Worm (Caenorhabditis elegans): Measurements from ENCODE around the gene bbs-2.
A peak's percentile ranks its signal among the peaks of the same experiment; 100 is the strongest.

Gene bbs-2

DNA sequence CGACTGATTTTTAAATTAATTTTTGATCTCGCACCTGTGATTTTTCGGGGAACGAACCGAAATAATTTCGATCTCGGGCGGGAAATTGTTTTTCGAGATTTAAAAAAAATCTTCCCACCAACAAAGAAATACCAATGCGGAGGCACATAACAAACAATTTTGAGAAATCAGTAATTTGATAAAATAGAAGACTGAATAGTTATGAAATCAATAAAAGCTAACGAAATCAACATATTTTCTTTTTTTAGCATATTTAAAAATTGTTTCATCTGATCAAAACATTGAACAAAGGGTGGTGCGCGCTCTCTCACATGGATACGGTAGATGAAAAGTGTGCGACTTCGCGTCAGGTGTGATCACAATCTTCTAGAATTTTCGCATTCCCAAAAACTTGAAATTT lies 24.3 kb downstream of the bbs-2 start:
- TF ChIP-seq ztf-29 (GFP tag; IDR thresholded peaks at IDR 0.05) (no peak), med-1 (GFP tag; optimal IDR thresholded peaks at IDR 0.05; ENCODE audit: insufficient read depth) (no peak)

DNA sequence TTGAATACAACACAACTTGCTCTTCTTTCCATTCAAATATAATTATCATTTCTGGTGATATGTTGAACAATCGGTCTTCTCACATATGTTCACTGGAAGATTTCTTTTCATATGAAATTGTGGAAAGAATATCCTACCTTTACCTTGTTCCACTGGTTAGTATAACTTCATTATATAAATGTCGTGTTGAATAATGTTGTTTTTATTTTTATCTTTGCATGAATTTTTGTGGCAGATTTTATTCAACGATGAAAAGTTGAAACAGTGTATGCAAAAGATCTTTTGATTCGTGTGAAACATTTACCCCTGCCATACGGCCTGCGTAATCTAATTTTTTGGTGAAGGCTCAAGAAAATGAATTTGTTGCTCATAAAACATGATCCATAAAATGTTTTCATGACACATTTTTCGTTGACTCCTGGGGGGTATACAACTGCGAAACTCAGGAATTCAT lies 28.1 kb downstream of the bbs-2 start:
- TF ChIP-seq med-1 (GFP tag; optimal IDR thresholded peaks at IDR 0.05; ENCODE audit: insufficient read depth) = no peak
- TF ChIP-seq cog-1 (tag; optimal IDR thresholded peaks at IDR 0.05) = no peak
- TF ChIP-seq klf-2 (GFP tag; conservative IDR thresholded peaks at IDR 0.05) = no peak
- no peak for TF ChIP-seq tab-1 (GFP tag; IDR thresholded peaks at IDR 0.05)

DNA sequence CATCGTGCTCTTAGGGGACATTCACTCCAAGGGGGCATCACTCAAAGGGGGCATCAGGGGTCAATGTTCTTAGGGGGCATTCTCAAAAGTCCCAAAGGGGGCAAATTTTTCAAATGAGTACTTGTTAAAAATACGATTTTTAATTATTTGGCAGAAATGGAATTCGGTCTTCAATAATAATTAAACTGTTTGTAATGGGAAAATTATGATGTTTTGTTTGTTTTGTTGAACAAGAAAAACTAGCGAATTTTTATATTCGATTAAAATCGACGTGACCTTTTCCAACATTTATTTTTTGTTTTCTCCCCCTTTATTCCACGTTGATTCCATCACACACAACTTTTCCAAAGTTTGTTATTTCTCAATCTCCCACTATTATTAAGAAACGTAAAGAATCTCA lies 33.2 kb downstream of the bbs-2 start, which contains the start of gene F57H12.5:
Gene F57H12.5, plus strand, starts transcription at position 301 of the 400 bp plus-strand sequence.
- TF ChIP-seq ztf-23 (GFP tag; IDR thresholded peaks at IDR 0.05) = no peak
- no peak for TF ChIP-seq cog-1 (tag; optimal IDR thresholded peaks at IDR 0.05)

DNA sequence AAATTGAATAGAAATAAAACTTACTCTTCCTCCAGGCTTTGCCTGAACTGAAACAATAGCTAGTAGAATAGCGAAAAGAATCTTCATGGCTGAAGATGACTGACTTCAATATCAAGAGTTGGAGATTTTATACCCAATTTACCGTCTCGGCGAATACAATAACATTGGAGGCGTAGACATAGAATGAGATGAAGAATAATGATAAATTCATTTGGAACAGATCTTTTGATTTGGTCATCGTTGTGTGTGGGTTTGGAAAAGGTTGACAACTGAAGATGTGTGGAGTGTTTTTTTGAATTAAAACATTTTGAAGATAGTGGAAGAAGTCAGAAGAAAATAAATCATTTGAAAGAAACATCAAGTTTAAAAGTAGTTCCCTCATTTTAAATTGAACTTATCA lies 42.4 kb downstream of the bbs-2 start, which contains the start of gene F57H12.6:
Gene F57H12.6, minus strand, starts transcription at position 101 of the 400 bp plus-strand sequence.
- TF ChIP-seq klf-2 (GFP tag; conservative IDR thresholded peaks at IDR 0.05) (no peak), ztf-29 (GFP tag; IDR thresholded peaks at IDR 0.05) (no peak), flt-1 (GFP tag; IDR thresholded peaks at IDR 0.05) (no peak), T22C8.4 (GFP tag; IDR thresholded peaks at IDR 0.05) (no peak), ztf-23 (GFP tag; IDR thresholded peaks at IDR 0.05) (no peak)

DNA sequence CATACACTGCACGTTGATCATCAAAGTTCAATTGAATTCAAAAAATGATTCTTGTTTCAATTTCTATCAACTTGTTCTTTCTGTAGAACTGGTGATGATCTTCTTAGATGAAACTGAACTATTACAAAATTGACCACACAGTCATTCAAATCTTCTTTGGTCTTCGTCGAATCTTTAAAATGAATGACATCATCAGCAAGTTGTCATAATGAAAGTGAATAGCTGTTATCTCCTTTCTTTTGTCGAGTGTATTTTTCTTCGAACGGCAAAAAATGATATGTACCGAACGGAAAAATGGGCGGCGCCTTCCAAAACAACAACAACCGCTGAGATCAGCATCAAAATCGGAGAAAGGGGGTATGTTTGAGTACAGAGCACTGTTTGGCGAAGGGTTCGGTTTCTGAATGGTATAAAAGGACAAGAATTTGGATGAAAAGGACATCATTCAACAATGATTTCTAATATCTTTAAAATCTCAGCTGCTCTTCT lies 43.7 kb downstream of the bbs-2 start, which contains the start of gene ora-1:
Gene ora-1, plus strand, starts transcription at position 439 of the 489 bp plus-strand sequence.
- no peak for TF ChIP-seq med-1 (GFP tag; optimal IDR thresholded peaks at IDR 0.05; ENCODE audit: insufficient read depth)
- TF ChIP-seq T22C8.4 (GFP tag; IDR thresholded peaks at IDR 0.05) = no peak
- TF ChIP-seq cog-1 (tag; optimal IDR thresholded peaks at IDR 0.05) = no peak
- no peak for TF ChIP-seq klf-2 (GFP tag; conservative IDR thresholded peaks at IDR 0.05)
- TF ChIP-seq ref-1 (GFP tag; conservative IDR thresholded peaks at IDR 0.05) = no peak
- TF ChIP-seq ztf-29 (GFP tag; IDR thresholded peaks at IDR 0.05) = no peak
- no peak for TF ChIP-seq tab-1 (GFP tag; IDR thresholded peaks at IDR 0.05)
- no peak for TF ChIP-seq ztf-23 (GFP tag; IDR thresholded peaks at IDR 0.05)
- no peak for TF ChIP-seq flt-1 (GFP tag; IDR thresholded peaks at IDR 0.05)

DNA sequence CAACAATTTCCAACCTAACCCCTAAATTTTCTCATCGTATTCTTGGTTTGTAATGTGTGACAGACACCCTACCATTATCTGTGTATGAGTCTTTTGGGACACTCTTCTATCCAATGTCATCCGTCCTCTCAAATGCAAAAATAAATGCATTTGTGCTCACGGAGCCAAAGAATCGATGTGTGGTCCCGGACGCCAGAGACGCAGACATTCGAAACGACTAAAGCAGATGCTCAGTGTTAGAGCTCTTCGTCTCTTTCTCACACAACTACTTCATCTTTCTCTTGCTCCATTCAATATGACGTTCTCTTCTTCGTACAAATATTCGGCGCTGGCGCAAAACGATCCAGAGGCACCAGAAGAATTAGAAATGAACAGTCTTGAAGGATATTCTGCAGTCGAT lies 45.8 kb downstream of the bbs-2 start, which contains the start of gene unc-24:
Gene unc-24, plus strand, starts transcription at position 283 of the 400 bp plus-strand sequence.
- no peak for TF ChIP-seq med-1 (GFP tag; optimal IDR thresholded peaks at IDR 0.05; ENCODE audit: insufficient read depth)
- TF ChIP-seq ztf-23 (GFP tag; IDR thresholded peaks at IDR 0.05) = no peak
- TF ChIP-seq klf-2 (GFP tag; conservative IDR thresholded peaks at IDR 0.05) = no peak
- no peak for TF ChIP-seq cog-1 (tag; optimal IDR thresholded peaks at IDR 0.05)
- TF ChIP-seq tab-1 (GFP tag; IDR thresholded peaks at IDR 0.05) = no peak
- TF ChIP-seq T22C8.4 (GFP tag; IDR thresholded peaks at IDR 0.05) = no peak
- no peak for TF ChIP-seq ref-1 (GFP tag; conservative IDR thresholded peaks at IDR 0.05)
- TF ChIP-seq ztf-29 (GFP tag; IDR thresholded peaks at IDR 0.05) = no peak
- TF ChIP-seq flt-1 (GFP tag; IDR thresholded peaks at IDR 0.05) = no peak

DNA sequence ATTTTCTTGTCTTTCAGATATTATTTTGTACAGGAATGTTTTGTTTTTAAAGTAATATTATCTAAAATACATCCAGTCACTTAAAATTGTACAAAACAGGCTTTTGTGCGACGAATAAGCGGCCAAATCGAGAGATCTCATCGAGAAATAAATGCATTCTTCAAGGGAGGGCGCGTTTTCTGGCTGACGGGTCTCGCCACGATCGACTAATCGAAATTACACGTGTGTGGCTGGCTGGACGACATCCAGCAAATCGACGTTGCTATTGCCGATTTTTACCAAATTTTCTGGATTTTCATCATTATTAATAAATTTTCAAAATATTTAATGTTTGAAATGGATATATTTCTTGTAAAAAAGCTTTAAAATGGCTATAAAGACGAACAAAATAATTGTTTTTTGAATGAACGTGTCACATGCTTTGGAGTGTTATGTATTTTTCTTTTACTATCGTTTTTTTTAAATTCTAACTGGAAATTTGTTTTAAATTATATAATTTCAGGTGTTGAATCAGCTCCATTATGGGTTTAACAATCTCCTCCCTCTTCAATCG lies 48.3 kb downstream of the bbs-2 start, which contains the start of gene arf-5:
Gene arf-5, plus strand, starts transcription at position 503 of the 553 bp plus-strand sequence.
- peak; percentile 20 for TF ChIP-seq cog-1 (tag; optimal IDR thresholded peaks at IDR 0.05)
- no peak for TF ChIP-seq med-1 (GFP tag; optimal IDR thresholded peaks at IDR 0.05; ENCODE audit: insufficient read depth)

DNA sequence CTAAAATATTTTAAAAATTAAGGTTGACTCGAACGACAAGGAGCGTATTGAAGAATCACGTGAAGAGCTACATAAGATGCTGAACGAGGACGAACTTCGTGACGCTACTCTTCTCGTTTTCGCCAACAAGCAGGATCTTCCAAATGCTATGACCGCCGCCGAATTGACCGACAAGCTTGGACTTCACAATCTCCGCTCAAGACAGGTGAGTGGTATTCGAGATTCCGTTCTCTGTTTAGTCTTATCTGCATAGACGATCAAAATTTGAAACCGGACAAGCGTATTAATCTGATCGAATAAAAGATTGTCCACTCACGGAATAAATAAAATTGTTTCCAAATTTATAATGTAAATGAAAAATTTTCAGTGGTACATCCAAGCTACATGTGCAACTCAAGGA lies 49.2 kb downstream of the bbs-2 start:
- TF ChIP-seq med-1 (GFP tag; optimal IDR thresholded peaks at IDR 0.05; ENCODE audit: insufficient read depth) (no peak), ztf-23 (GFP tag; IDR thresholded peaks at IDR 0.05) (no peak), ref-1 (GFP tag; conservative IDR thresholded peaks at IDR 0.05) (no peak), tab-1 (GFP tag; IDR thresholded peaks at IDR 0.05) (no peak), flt-1 (GFP tag; IDR thresholded peaks at IDR 0.05) (no peak), cog-1 (tag; optimal IDR thresholded peaks at IDR 0.05) (no peak), klf-2 (GFP tag; conservative IDR thresholded peaks at IDR 0.05) (no peak), ztf-29 (GFP tag; IDR thresholded peaks at IDR 0.05) (no peak), T22C8.4 (GFP tag; IDR thresholded peaks at IDR 0.05) (no peak)

DNA sequence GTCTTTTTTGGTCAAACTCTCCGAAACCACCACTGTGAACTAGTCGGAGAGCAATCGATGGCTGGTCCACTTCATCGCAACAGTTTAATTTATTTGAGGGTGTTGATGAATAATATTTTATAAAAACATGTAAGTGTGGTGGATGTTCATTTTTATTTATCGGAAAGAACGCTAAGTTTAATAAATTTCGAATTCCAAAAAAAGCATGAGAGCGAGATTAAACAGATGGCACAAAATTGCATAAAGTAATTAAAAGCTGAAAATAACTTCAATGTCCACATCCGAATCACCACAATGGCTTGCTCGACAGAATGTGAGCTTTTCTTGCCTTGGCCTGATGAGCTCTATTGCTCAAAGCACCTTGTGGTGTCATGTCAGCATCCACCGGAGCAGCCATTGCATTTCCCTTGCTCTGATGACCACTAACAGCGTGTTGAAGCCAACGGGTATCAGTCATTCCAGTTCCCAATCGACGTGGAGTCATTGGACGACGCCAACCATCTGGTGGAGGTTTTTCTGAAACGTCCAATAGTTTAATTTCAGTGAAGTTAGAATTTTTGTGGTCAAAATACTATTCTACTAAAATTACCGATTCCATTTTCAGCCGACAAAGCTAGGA lies 50.0 kb downstream of the bbs-2 start:
- TF ChIP-seq ref-1 (GFP tag; conservative IDR thresholded peaks at IDR 0.05) (no peak), flt-1 (GFP tag; IDR thresholded peaks at IDR 0.05) (0 out of 2 replicates have a peak, but pooled peaks have one; percentile 11)

DNA sequence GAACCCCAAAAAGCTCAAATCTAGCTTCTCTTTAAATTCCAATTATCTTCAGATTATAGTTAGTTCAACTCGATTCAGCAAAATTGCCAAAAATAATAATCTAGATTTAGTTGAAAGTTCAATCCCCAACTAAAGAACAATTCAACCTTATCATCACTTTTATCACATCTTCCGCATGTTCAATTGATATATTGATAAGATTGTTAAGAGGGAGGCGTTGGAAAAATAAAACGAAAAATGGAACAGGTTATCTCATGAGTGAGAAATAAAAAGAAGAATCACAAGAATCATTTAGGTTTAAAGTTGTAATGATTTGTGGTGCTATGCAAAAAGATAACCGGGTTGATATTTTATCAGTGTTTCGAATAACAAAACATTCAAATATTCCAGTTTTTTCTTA lies 51.9 kb downstream of the bbs-2 start:
- TF ChIP-seq ztf-29 (GFP tag; IDR thresholded peaks at IDR 0.05) (no peak), ztf-23 (GFP tag; IDR thresholded peaks at IDR 0.05) (no peak), tab-1 (GFP tag; IDR thresholded peaks at IDR 0.05) (no peak), med-1 (GFP tag; optimal IDR thresholded peaks at IDR 0.05; ENCODE audit: insufficient read depth) (no peak), cog-1 (tag; optimal IDR thresholded peaks at IDR 0.05) (no peak), klf-2 (GFP tag; conservative IDR thresholded peaks at IDR 0.05) (no peak), ref-1 (GFP tag; conservative IDR thresholded peaks at IDR 0.05) (no peak), T22C8.4 (GFP tag; IDR thresholded peaks at IDR 0.05) (no peak), flt-1 (GFP tag; IDR thresholded peaks at IDR 0.05) (no peak)

All from whole organism, midembryonic.